Fruit fly (Drosophila melanogaster) whole organism, prepupa: ENCODE data around the gene CG15418.
A peak's percentile ranks its signal among the peaks of the same experiment; 100 is the strongest.

Experiments
- CG10631 ChIP-seq: fragments of 200-800 bp; sonication (Bioruptor generic); optimal IDR thresholded peaks from 2 replicates; lab custom pipeline; 2016; ENCODE audit warnings: missing biosample characterization, missing genetic modification characterization
- CG11294 ChIP-seq: fragments of 200-800 bp; sonication (Bioruptor generic); IDR thresholded peaks from 2 replicates; pipeline ENCODE4 v1.3.6; 2022; ENCODE audit warnings: missing biosample characterization, missing genetic modification characterization
- CG11762 ChIP-seq: fragments of 200-800 bp; sonication (Bioruptor generic); optimal IDR thresholded peaks from 3 replicates; lab custom pipeline; 2016; ENCODE audit warnings: missing biosample characterization, missing genetic modification characterization; ENCODE audit not compliant: insufficient read depth
- CG11902 ChIP-seq: fragments of 200-800 bp; sonication (Bioruptor generic); optimal IDR thresholded peaks from 3 replicates; lab custom pipeline; 2016; ENCODE audit warnings: missing biosample characterization, missing genetic modification characterization
- CG15336 ChIP-seq: fragments of 200-800 bp; sonication (Bioruptor generic); IDR thresholded peaks from 2 replicates; pipeline ENCODE4 v1.3.6; 2022; ENCODE audit warnings: missing biosample characterization, missing genetic modification characterization
- CG1621 ChIP-seq: fragments of 200-800 bp; sonication (Bioruptor generic); optimal IDR thresholded peaks from 3 replicates; lab custom pipeline; 2018; ENCODE audit warnings: missing biosample characterization, mild to moderate bottlenecking, missing genetic modification characterization
- CG3032 ChIP-seq: fragments of 200-800 bp; optimal IDR thresholded peaks from 2 replicates; lab custom pipeline; 2019; ENCODE audit warnings: missing biosample characterization, mild to moderate bottlenecking, missing genetic modification characterization, moderate library complexity
- CG31627 ChIP-seq: fragments of 200-800 bp; sonication (Bioruptor generic); optimal IDR thresholded peaks from 3 replicates; lab custom pipeline; 2016; ENCODE audit warnings: missing biosample characterization, missing genetic modification characterization
- CG34406 ChIP-seq: fragments of 200-800 bp; sonication (Bioruptor generic); optimal IDR thresholded peaks from 3 replicates; lab custom pipeline; 2016; ENCODE audit warnings: missing biosample characterization, missing genetic modification characterization
- CG3919 ChIP-seq: fragments of 200-800 bp; sonication (Bioruptor generic); optimal IDR thresholded peaks from 3 replicates; lab custom pipeline; 2016; ENCODE audit warnings: missing biosample characterization, missing genetic modification characterization
- CG4318 ChIP-seq: fragments of 200-800 bp; sonication (Bioruptor generic); optimal IDR thresholded peaks from 3 replicates; lab custom pipeline; 2017; ENCODE audit warnings: missing biosample characterization, mild to moderate bottlenecking, missing genetic modification characterization
- CG6163 ChIP-seq: fragments of 200-800 bp; sonication (Bioruptor generic); IDR thresholded peaks from 3 replicates; pipeline ENCODE4 v1.3.6; 2022; ENCODE audit warnings: missing biosample characterization, missing genetic modification characterization
- CG6276 ChIP-seq: fragments of 200-800 bp; sonication (Bioruptor generic); optimal IDR thresholded peaks from 2 replicates; lab custom pipeline; 2017; ENCODE audit warnings: missing biosample characterization, mild to moderate bottlenecking, missing genetic modification characterization
- CG6792 ChIP-seq: fragments of 200-800 bp; sonication (Bioruptor generic); optimal IDR thresholded peaks from 3 replicates; lab custom pipeline; 2016; ENCODE audit warnings: missing biosample characterization, missing genetic modification characterization
- CG6854 ChIP-seq: fragments of 200-800 bp; sonication (Bioruptor generic); optimal IDR thresholded peaks from 2 replicates; lab custom pipeline; 2017; ENCODE audit warnings: missing biosample characterization, mild to moderate bottlenecking, missing genetic modification characterization
- CG8319 ChIP-seq: fragments of 200-800 bp; sonication (Bioruptor generic); optimal IDR thresholded peaks from 3 replicates; lab custom pipeline; 2016; ENCODE audit warnings: missing biosample characterization, missing genetic modification characterization
- CG8632 ChIP-seq: fragments of 200-800 bp; sonication (Bioruptor generic); optimal IDR thresholded peaks from 3 replicates; lab custom pipeline; 2016; ENCODE audit warnings: missing biosample characterization, missing genetic modification characterization
- CG9139 ChIP-seq: fragments of 200-800 bp; sonication (Bioruptor generic); optimal IDR thresholded peaks from 3 replicates; lab custom pipeline; 2017; ENCODE audit warnings: missing biosample characterization, mild to moderate bottlenecking, missing genetic modification characterization
- Eip75B ChIP-seq: fragments of 200-800 bp; sonication (Bioruptor generic); optimal IDR thresholded peaks from 3 replicates; lab custom pipeline; 2016; ENCODE audit warnings: missing biosample characterization, missing genetic modification characterization
- Eip78C ChIP-seq: fragments of 200-800 bp; sonication (Bioruptor generic); peaks from one replicate; lab custom pipeline; 2016; ENCODE audit warnings: missing biosample characterization, missing genetic modification characterization
- Eip93F ChIP-seq: fragments of 200-800 bp; sonication (Bioruptor generic); optimal IDR thresholded peaks from 2 replicates; lab custom pipeline; 2016; ENCODE audit warnings: missing biosample characterization, mild to moderate bottlenecking, missing genetic modification characterization
- Ets21C ChIP-seq: fragments of 200-800 bp; sonication (Bioruptor generic); optimal IDR thresholded peaks from 3 replicates; lab custom pipeline; 2016; ENCODE audit warnings: missing biosample characterization, missing genetic modification characterization
- Ets96B ChIP-seq: fragments of 200-800 bp; optimal IDR thresholded peaks from 2 replicates; lab custom pipeline; 2019; ENCODE audit warnings: missing biosample characterization, mild to moderate bottlenecking, missing genetic modification characterization, moderate library complexity
- Gug ChIP-seq: fragments of 200-800 bp; sonication (Bioruptor generic); IDR thresholded peaks from 2 replicates; pipeline ENCODE4 v1.3.6; 2022; ENCODE audit warnings: missing biosample characterization, missing genetic modification characterization
- Hr39 ChIP-seq: fragments of 200-800 bp; sonication (Bioruptor generic); optimal IDR thresholded peaks from 2 replicates; lab custom pipeline; 2016; ENCODE audit warnings: missing biosample characterization, missing genetic modification characterization
- Hr4 ChIP-seq: fragments of 200-800 bp; sonication (Bioruptor generic); optimal IDR thresholded peaks from 3 replicates; lab custom pipeline; 2016; ENCODE audit warnings: missing biosample characterization, missing genetic modification characterization
- Lpt ChIP-seq: fragments of 200-800 bp; sonication (Bioruptor generic); optimal IDR thresholded peaks from 3 replicates; lab custom pipeline; 2016; ENCODE audit warnings: missing biosample characterization, missing genetic modification characterization
- Sox102F ChIP-seq: fragments of 200-800 bp; sonication (Bioruptor generic); optimal IDR thresholded peaks from 2 replicates; lab custom pipeline; 2016; ENCODE audit warnings: missing biosample characterization, mild to moderate bottlenecking, missing genetic modification characterization
- Sox15 ChIP-seq: fragments of 200-800 bp; sonication (Bioruptor generic); optimal IDR thresholded peaks from 3 replicates; lab custom pipeline; 2016; ENCODE audit warnings: missing biosample characterization, missing genetic modification characterization
- cyc ChIP-seq: fragments of 200-800 bp; sonication (Bioruptor generic); optimal IDR thresholded peaks from 3 replicates; lab custom pipeline; 2016; ENCODE audit warnings: missing biosample characterization, missing genetic modification characterization
- dac ChIP-seq: fragments of 200-800 bp; sonication (Bioruptor generic); optimal IDR thresholded peaks from 2 replicates; lab custom pipeline; 2017; ENCODE audit warnings: missing biosample characterization, mild to moderate bottlenecking, missing genetic modification characterization
- dsx ChIP-seq: fragments of 200-800 bp; optimal IDR thresholded peaks from 3 replicates; lab custom pipeline; 2019; ENCODE audit warnings: missing biosample characterization, mild to moderate bottlenecking, missing genetic modification characterization, moderate library complexity; ENCODE audit not compliant: poor library complexity, severe bottlenecking
- eg ChIP-seq: fragments of 200-800 bp; sonication (Bioruptor generic); IDR thresholded peaks from 3 replicates; pipeline ENCODE4 v1.3.6; 2022; ENCODE audit warnings: missing biosample characterization, missing genetic modification characterization
- esn ChIP-seq: fragments of 200-800 bp; sonication (Bioruptor generic); optimal IDR thresholded peaks from 2 replicates; lab custom pipeline; 2016; ENCODE audit warnings: missing biosample characterization, mild to moderate bottlenecking, missing genetic modification characterization, moderate library complexity
- fd59A ChIP-seq: fragments of 200-800 bp; sonication (Bioruptor generic); optimal IDR thresholded peaks from 2 replicates; lab custom pipeline; 2017; ENCODE audit warnings: missing biosample characterization, mild to moderate bottlenecking, missing genetic modification characterization, missing genetic modification reagents
- fd85E ChIP-seq: fragments of 200-800 bp; sonication (Bioruptor generic); optimal IDR thresholded peaks from 3 replicates; lab custom pipeline; 2016; ENCODE audit warnings: missing biosample characterization, missing genetic modification characterization
- fkh ChIP-seq: fragments of 200-800 bp; sonication (Bioruptor generic); optimal IDR thresholded peaks from 3 replicates; lab custom pipeline; 2017; ENCODE audit warnings: missing biosample characterization, mild to moderate bottlenecking, missing genetic modification characterization, moderate library complexity
- lz ChIP-seq: fragments of 200-800 bp; sonication (Bioruptor generic); optimal IDR thresholded peaks from 3 replicates; lab custom pipeline; 2016; ENCODE audit warnings: missing biosample characterization, missing genetic modification characterization
- net ChIP-seq: fragments of 200-800 bp; sonication (Bioruptor generic); optimal IDR thresholded peaks from 3 replicates; lab custom pipeline; 2016; ENCODE audit warnings: missing biosample characterization, missing genetic modification characterization
- spab ChIP-seq: fragments of 200-800 bp; sonication (Bioruptor generic); optimal IDR thresholded peaks from 2 replicates; lab custom pipeline; 2017; ENCODE audit warnings: missing biosample characterization, mild to moderate bottlenecking, missing genetic modification characterization, missing genetic modification reagents
- ss ChIP-seq, 2 experiments: fragments of 200-800 bp; sonication (Bioruptor generic); optimal IDR thresholded peaks; 2 replicates in 1 of 2; 3 replicates in 1 of 2; lab custom pipeline; 2017 to 2018; ENCODE audit warnings: mild to moderate bottlenecking in 2 of 2, missing biosample characterization in 2 of 2, missing genetic modification characterization in 2 of 2, moderate library complexity in 1 of 2
- svp ChIP-seq: fragments of 200-800 bp; sonication (Bioruptor generic); peaks from one replicate; lab custom pipeline; 2016; ENCODE audit warnings: missing biosample characterization, missing genetic modification characterization
- topi ChIP-seq: fragments of 200-800 bp; sonication (Bioruptor generic); optimal IDR thresholded peaks from 3 replicates; lab custom pipeline; 2016; ENCODE audit warnings: missing biosample characterization, missing genetic modification characterization
- vri ChIP-seq: fragments of 200-800 bp; sonication (Bioruptor generic); optimal IDR thresholded peaks from 3 replicates; lab custom pipeline; 2016; ENCODE audit warnings: missing biosample characterization, mild to moderate bottlenecking, missing genetic modification characterization

Gene CG15418

DNA sequence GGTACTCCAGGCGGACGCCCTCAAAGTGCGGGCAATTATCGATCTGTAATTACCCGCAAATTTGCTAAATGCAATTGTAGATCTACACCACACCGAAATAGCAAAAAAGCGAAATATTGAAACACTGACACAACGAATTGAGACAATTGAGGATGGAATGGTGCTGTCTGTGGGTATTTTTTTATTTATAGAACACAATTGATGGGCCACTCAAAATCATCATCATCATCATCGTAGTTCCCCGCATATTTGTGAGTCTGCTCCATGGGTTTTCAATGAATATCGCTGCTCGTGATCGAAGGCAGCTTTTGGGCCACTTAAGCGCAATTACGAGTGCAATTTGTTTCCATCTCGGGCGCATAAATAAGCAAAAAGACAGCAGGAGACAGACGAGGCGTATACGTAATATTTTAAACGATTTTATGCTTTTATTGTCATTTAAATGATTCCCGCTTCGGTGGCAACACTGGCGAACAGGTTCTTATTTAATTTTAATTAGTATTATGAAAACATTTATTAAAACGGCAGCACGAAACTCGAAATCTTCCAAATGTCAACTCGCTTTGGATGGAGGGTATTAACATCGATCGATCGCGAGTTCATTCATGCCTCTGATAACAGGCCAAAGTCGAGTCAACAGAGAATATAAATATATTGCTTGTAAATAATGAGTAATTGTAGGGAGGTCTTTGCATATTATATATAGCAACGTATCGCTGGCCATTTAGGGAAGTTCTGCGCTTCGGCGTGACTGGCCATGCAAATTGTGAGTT is 20.8 kb upstream of the CG15418 start:
- TF ChIP-seq Gug (GFP tag; lab: Robert Waterston, UW) (no peak), CG11902 (GFP tag; lab: Kevin White, UChicago) (no peak), Eip93F (GFP tag; lab: Kevin White, UChicago) (peak; percentile 31), Hr4 (GFP tag; lab: Kevin White, UChicago) (no peak), CG1621 (tag; lab: Kevin White, UChicago) (no peak), CG3032 (tag; lab: Kevin White, UChicago) (no peak), Lpt (no peak), CG34406 (GFP tag; lab: Kevin White, UChicago) (no peak), vri (GFP tag; lab: Kevin White, UChicago) (peak; percentile 84), CG9139 (GFP tag; lab: Kevin White, UChicago) (no peak), Sox102F (GFP tag; lab: Kevin White, UChicago) (no peak), CG8319 (GFP tag; lab: Kevin White, UChicago) (no peak), Sox15 (no peak), Eip78C (GFP tag; lab: Kevin White, UChicago) (peak; percentile 42), ss (GFP tag; optimal IDR thresholded peaks at IDR 0.05; lab: Kevin White, UChicago) (no peak), Ets21C (GFP tag; lab: Kevin White, UChicago) (no peak), CG10631 (GFP tag; lab: Kevin White, UChicago) (no peak), dac (GFP tag; lab: Kevin White, UChicago) (no peak), fd85E (GFP tag; lab: Kevin White, UChicago) (no peak), CG8632 (GFP tag; lab: Kevin White, UChicago) (no peak), CG11294 (GFP tag; lab: Robert Waterston, UW) (no peak), Ets96B (tag; lab: Kevin White, UChicago) (no peak), svp (peak; percentile 89)
- TF ChIP-seq, all 60 proteins: peak for 4

DNA sequence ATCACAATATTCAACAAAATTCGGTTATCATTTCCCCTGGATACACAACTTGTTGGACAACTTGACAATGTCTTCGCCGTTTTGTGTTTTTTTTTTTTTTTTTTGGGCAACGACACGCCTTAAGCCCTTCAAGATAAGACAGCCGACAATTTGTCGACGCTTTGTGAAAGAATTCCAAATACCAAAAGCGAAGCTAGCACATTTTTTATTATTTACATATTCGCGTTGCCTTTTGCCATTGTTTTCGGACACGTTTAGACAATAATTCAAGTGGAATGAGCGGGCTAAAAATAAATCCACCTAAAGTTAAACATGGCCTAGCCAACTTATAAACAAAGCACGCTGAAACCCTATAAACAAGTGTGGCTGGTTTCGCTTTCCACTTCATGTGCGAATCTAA is 19.4 kb upstream of the CG15418 start:
- peak; percentile 66 for TF ChIP-seq fkh
- TF ChIP-seq vri (GFP tag; lab: Kevin White, UChicago): no peak
- TF ChIP-seq, all 60 proteins: peak for 1

DNA sequence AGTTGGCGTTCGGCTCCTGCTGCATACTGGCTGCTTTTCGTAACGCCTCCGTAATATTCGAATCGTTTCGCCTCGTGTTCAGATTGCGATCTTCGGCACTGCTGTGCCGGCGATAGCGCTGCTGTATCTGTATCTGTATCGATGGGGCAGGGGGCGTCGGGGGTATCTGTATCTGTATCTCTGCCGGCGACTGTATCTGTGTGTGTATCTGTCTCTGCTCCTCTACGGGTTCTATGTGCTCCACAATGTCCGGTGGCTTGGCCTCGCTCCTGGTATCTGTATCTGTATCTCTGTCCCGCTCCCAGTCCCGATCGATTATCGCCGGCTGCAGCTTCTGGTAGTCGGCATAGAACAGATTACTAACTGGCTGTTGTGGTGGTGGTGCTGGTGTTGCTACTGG is 18.4 kb upstream of the CG15418 start:
- TF ChIP-seq CG31627 (GFP tag; lab: Kevin White, UChicago) (no peak), CG1621 (tag; lab: Kevin White, UChicago) (peak; percentile 62), CG3032 (tag; lab: Kevin White, UChicago) (no peak), CG6792 (GFP tag; lab: Kevin White, UChicago) (no peak), CG11294 (GFP tag; lab: Robert Waterston, UW) (peak; percentile 46; the same call in 1 of the 2 replicates), CG11762 (GFP tag; lab: Kevin White, UChicago) (no peak), esn (GFP tag; lab: Kevin White, UChicago) (no peak), CG34406 (GFP tag; lab: Kevin White, UChicago) (no peak), ss (GFP tag; optimal IDR thresholded peaks at IDR 0.05; lab: Kevin White, UChicago) (peak; percentile 24 to 46), Sox15 (no peak), fd59A (GFP tag; lab: Kevin White, UChicago) (no peak), spab (GFP tag; lab: Kevin White, UChicago) (peak; percentile 5), CG3919 (no peak), CG4318 (GFP tag; lab: Kevin White, UChicago) (no peak), eg (GFP tag; lab: Robert Waterston, UW) (0 out of 3 replicates have a peak, but pooled peaks have one; percentile 30), svp (peak; percentile 99), Hr4 (GFP tag; lab: Kevin White, UChicago) (no peak), CG6163 (peak; percentile 37; the same call in 1 of the 3 replicates), Sox102F (GFP tag; lab: Kevin White, UChicago) (no peak), CG6854 (GFP tag; lab: Kevin White, UChicago) (no peak), CG11902 (GFP tag; lab: Kevin White, UChicago) (no peak), Eip93F (GFP tag; lab: Kevin White, UChicago) (no peak), CG15336 (GFP tag; lab: Robert Waterston, UW) (peak; percentile 16; the same call in 1 of the 2 replicates), Gug (GFP tag; lab: Robert Waterston, UW) (no peak), cyc (GFP tag; lab: Kevin White, UChicago) (no peak), dsx (GFP tag; lab: Kevin White, UChicago) (peak; percentile 55), lz (no peak), CG8319 (GFP tag; lab: Kevin White, UChicago) (no peak), CG6276 (GFP tag; lab: Kevin White, UChicago) (peak; percentile 1), Eip75B (peak; percentile 22), topi (GFP tag; lab: Kevin White, UChicago) (no peak), CG9139 (GFP tag; lab: Kevin White, UChicago) (peak; percentile 50), net (GFP tag; lab: Kevin White, UChicago) (no peak), Hr39 (GFP tag; lab: Kevin White, UChicago) (no peak)
